Fruit fly (Drosophila melanogaster): ENCODE data around the gene Oga.

Gene Oga

dm6 chr3R:21268873-21269272 lies 50.0 kb downstream of the Oga start, which contains the start of gene Rab1 (continued):
- TF ChIP-seq CG18262 (tag; optimal IDR thresholded peaks at IDR 0.05), result peak; percentile 4
- TF ChIP-seq crol (GFP tag; IDR thresholded peaks at IDR 0.05), result no peak
- TF ChIP-seq bab2 (GFP tag; optimal IDR thresholded peaks at IDR 0.05), result peak; percentile 12
- TF ChIP-seq ERR (GFP tag; optimal IDR thresholded peaks at IDR 0.05), result peak; percentile 41
- TF ChIP-seq Elba2 (GFP tag; optimal IDR thresholded peaks at IDR 0.05), result no peak
- TF ChIP-seq H2.0 (GFP tag; IDR thresholded peaks at IDR 0.05), result peak; percentile 30; the same call in 1 of the 2 replicates
- no peak for TF ChIP-seq Abd-B (GFP tag; optimal IDR thresholded peaks at IDR 0.05)
- TF ChIP-seq Doc2 (GFP tag; IDR thresholded peaks at IDR 0.05), result no peak
- peak; percentile 82 for TF ChIP-seq Ets65A (GFP tag)
- peak; percentile 74 for TF ChIP-seq Blimp-1 (GFP tag; optimal IDR thresholded peaks at IDR 0.05)
- TF ChIP-seq ro (GFP tag; IDR thresholded peaks at IDR 0.05), result no peak
- TF ChIP-seq MBD-R2 (GFP tag; IDR thresholded peaks at IDR 0.05), result peak; percentile 78
- TF ChIP-seq CG14014 (GFP tag; IDR thresholded peaks at IDR 0.05), result no peak
- TF ChIP-seq trh (GFP tag; optimal IDR thresholded peaks at IDR 0.05), result no peak
- TF ChIP-seq Hr51 (GFP tag; optimal IDR thresholded peaks at IDR 0.05), result peak in 1 of 2 experiments; percentile 59
- TF ChIP-seq CG3065 (GFP tag; optimal IDR thresholded peaks at IDR 0.05), result peak; percentile 79
- peak; percentile 47 for TF ChIP-seq pfk (GFP tag; optimal IDR thresholded peaks at IDR 0.05)
- TF ChIP-seq grn (GFP tag; optimal IDR thresholded peaks at IDR 0.05), result no peak
- peak; percentile 18 for TF ChIP-seq CG18764 (GFP tag; optimal IDR thresholded peaks at IDR 0.05)
- TF ChIP-seq CG4707 (GFP tag; optimal IDR thresholded peaks at IDR 0.05), result no peak
- peak; percentile 4 for TF ChIP-seq CG33213 (GFP tag; optimal IDR thresholded peaks at IDR 0.05)
- TF ChIP-seq tx (GFP tag; optimal IDR thresholded peaks at IDR 0.05), result peak; percentile 2
- no peak for TF ChIP-seq Lpt (GFP tag; optimal IDR thresholded peaks at IDR 0.05)
- TF ChIP-seq CG2712 (tag; optimal IDR thresholded peaks at IDR 0.05), result peak; percentile 43
- no peak for TF ChIP-seq CG12236 (GFP tag; optimal IDR thresholded peaks at IDR 0.05)
- no peak for TF ChIP-seq jigr1 (GFP tag; IDR thresholded peaks at IDR 0.05)
- no peak for TF ChIP-seq pho (GFP tag; optimal IDR thresholded peaks at IDR 0.05)
- no peak for TF ChIP-seq Nf-YB (GFP tag; optimal IDR thresholded peaks at IDR 0.05)
- no peak for TF ChIP-seq lola (GFP tag; optimal IDR thresholded peaks at IDR 0.05)
- peak; percentile 58 for TF ChIP-seq lilli (GFP tag; optimal IDR thresholded peaks at IDR 0.05)
- TF ChIP-seq CG10267 (tag; optimal IDR thresholded peaks at IDR 0.05), result peak; percentile 92
- TF ChIP-seq CG14050 (GFP tag; IDR thresholded peaks at IDR 0.05), result no peak
- peak; percentile 12 for TF ChIP-seq sd (tag; optimal IDR thresholded peaks at IDR 0.05)
- TF ChIP-seq Fer3 (tag; optimal IDR thresholded peaks at IDR 0.05), result peak; percentile 20
- peak; percentile 30; the same call in 1 of the 2 replicates for TF ChIP-seq CG42726 (GFP tag; IDR thresholded peaks at IDR 0.05; ENCODE audit: partially characterized antibody)
- TF ChIP-seq bcd (GFP tag; optimal IDR thresholded peaks at IDR 0.05), result peak; percentile 55
- TF ChIP-seq aop (GFP tag; IDR thresholded peaks at IDR 0.05), result no peak
- no peak for TF ChIP-seq cato (GFP tag; optimal IDR thresholded peaks at IDR 0.05; ENCODE audit: borderline replicate concordance)
- TF ChIP-seq Hsf (GFP tag; optimal IDR thresholded peaks at IDR 0.05), result peak; percentile 47
- no peak for TF ChIP-seq wor (GFP tag; IDR thresholded peaks at IDR 0.05)
- no peak for TF ChIP-seq Hand (GFP tag; optimal IDR thresholded peaks at IDR 0.05)
- TF ChIP-seq chinmo (GFP tag; IDR thresholded peaks at IDR 0.05; ENCODE audit: partially characterized antibody), result 0 out of 4 replicates have a peak, but pooled peaks have one; percentile 60
- TF ChIP-seq CG9797 (GFP tag; optimal IDR thresholded peaks at IDR 0.05), result peak; percentile 30
- peak; percentile 9 for TF ChIP-seq twi (tag; optimal IDR thresholded peaks at IDR 0.05)
- no peak for TF ChIP-seq CG13123 (GFP tag; optimal IDR thresholded peaks at IDR 0.05)
- peak; percentile 24 for TF ChIP-seq CG4424 (GFP tag; optimal IDR thresholded peaks at IDR 0.05)
- TF ChIP-seq CG7556 (GFP tag; optimal IDR thresholded peaks at IDR 0.05), result no peak
- TF ChIP-seq Optix (GFP tag; IDR thresholded peaks at IDR 0.05), result no peak
- TF ChIP-seq ase (GFP tag; IDR thresholded peaks at IDR 0.05), result no peak
- TF ChIP-seq salm (tag; optimal IDR thresholded peaks at IDR 0.05), result no peak
- no peak for TF ChIP-seq pan (optimal IDR thresholded peaks at IDR 0.05)
- TF ChIP-seq pan (GFP tag; optimal IDR thresholded peaks at IDR 0.05 in 1 of 2, IDR thresholded peaks at IDR 0.05 in 1 of 2), result no peak
